Worm (Caenorhabditis elegans) whole organism, young adult: ENCODE measurements around the gene mcm-10.

Source experiments
- C17E4.6 ChIP-seq: fragments of 200-800 bp; sonication (Bioruptor generic); IDR thresholded peaks from 2 replicates; pipeline ENCODE4 v1.3.6; 2022; ENCODE audit warnings: missing genetic modification reagents, missing genetic modification characterization, missing compliant biosample characterization
- F37B4.10 ChIP-seq: fragments of 200-800 bp; sonication (Bioruptor generic); IDR thresholded peaks from 2 replicates; pipeline ENCODE4 v1.3.6; 2022; ENCODE audit warnings: missing genetic modification characterization, missing compliant biosample characterization
- F39B2.1 ChIP-seq: fragments of 200-800 bp; sonication (Bioruptor generic); IDR thresholded peaks from 2 replicates; pipeline ENCODE4 v1.3.6; 2022; ENCODE audit warnings: missing genetic modification reagents, missing genetic modification characterization, missing compliant biosample characterization
- F49E8.2 ChIP-seq: sonication (generic microtip); optimal IDR thresholded peaks from 3 replicates; lab custom pipeline; 2017; ENCODE audit warnings: missing genetic modification characterization, mild to moderate bottlenecking, missing compliant biosample characterization, antibody characterized with exemption, moderate library complexity; ENCODE audit not compliant: insufficient read depth
- F52B5.7 ChIP-seq: sonication (generic microtip); optimal IDR thresholded peaks from 2 replicates; lab custom pipeline; 2016; ENCODE audit warnings: mild to moderate bottlenecking, missing genetic modification characterization, missing compliant biosample characterization
- F57A8.1 ChIP-seq: fragments of 200-800 bp; sonication (Bioruptor generic); optimal IDR thresholded peaks from 2 replicates; lab custom pipeline; 2018; ENCODE audit warnings: mild to moderate bottlenecking, missing genetic modification characterization, moderate library complexity, missing compliant biosample characterization
- Y56A3A.18 ChIP-seq: fragments of 200-800 bp; sonication (Bioruptor generic); IDR thresholded peaks from 2 replicates; pipeline ENCODE4 v1.3.6; 2022; ENCODE audit warnings: missing genetic modification reagents, missing genetic modification characterization, missing compliant biosample characterization
- Y67H2A.10 ChIP-seq: fragments of 200-800 bp; sonication (Bioruptor generic); conservative IDR thresholded peaks from 2 replicates; pipeline ENCODE4 v1.3.6; 2022; ENCODE audit warnings: missing genetic modification reagents, missing genetic modification characterization, missing compliant biosample characterization
- Y95B8A.8 ChIP-seq: fragments of 200-800 bp; sonication (Bioruptor generic); IDR thresholded peaks from 2 replicates; pipeline ENCODE4 v1.3.6; 2022; ENCODE audit warnings: missing genetic modification reagents, missing genetic modification characterization, missing compliant biosample characterization
- ama-1 ChIP-seq, 3 experiments: fragments of 150-350 bp in 1 of 3; sonication (generic microtip) in 2 of 3; optimal IDR thresholded peaks; 2 replicates each; lab custom pipeline; 2014 to 2018; ENCODE audit warnings: missing biosample characterization in 2 of 3, missing genetic modification characterization in 2 of 3, missing genetic modification reagents in 2 of 3
- aptf-3 ChIP-seq: fragments of 200-800 bp; sonication (Bioruptor generic); IDR thresholded peaks from 2 replicates; pipeline ENCODE4 v1.3.6; 2022; ENCODE audit warnings: missing genetic modification characterization, missing compliant biosample characterization
- attf-3 ChIP-seq: fragments of 200-800 bp; sonication (Bioruptor generic); conservative IDR thresholded peaks from 2 replicates; pipeline ENCODE4 v1.3.6; 2022; ENCODE audit warnings: missing genetic modification reagents, missing genetic modification characterization, missing compliant biosample characterization
- attf-6 ChIP-seq: fragments of 200-800 bp; sonication (Bioruptor generic); IDR thresholded peaks from 2 replicates; pipeline ENCODE4 v1.3.6; 2022; ENCODE audit warnings: missing genetic modification reagents, missing genetic modification characterization, missing compliant biosample characterization
- ceh-27 ChIP-seq: fragments of 200-800 bp; sonication (Bioruptor generic); optimal IDR thresholded peaks from 2 replicates; lab custom pipeline; 2018; ENCODE audit warnings: mild to moderate bottlenecking, missing genetic modification characterization, moderate library complexity, missing compliant biosample characterization
- ceh-40 ChIP-seq: fragments of 200-800 bp; sonication (Bioruptor generic); IDR thresholded peaks from 2 replicates; pipeline ENCODE4 v1.3.6; 2022; ENCODE audit warnings: missing genetic modification characterization, missing compliant biosample characterization
- ceh-79 ChIP-seq: sonication (generic microtip); optimal IDR thresholded peaks from 2 replicates; lab custom pipeline; 2017; ENCODE audit warnings: mild to moderate bottlenecking, missing genetic modification characterization, missing compliant biosample characterization
- efl-1 ChIP-seq: fragments of 150-350 bp; optimal IDR thresholded peaks from 2 replicates; lab custom pipeline; 2014; ENCODE audit warnings: missing biosample characterization, missing genetic modification reagents, missing genetic modification characterization
- egl-18 ChIP-seq: fragments of 200-800 bp; sonication (Bioruptor generic); IDR thresholded peaks from 2 replicates; pipeline ENCODE4 v1.3.6; 2022; ENCODE audit warnings: missing genetic modification reagents, missing genetic modification characterization, missing compliant biosample characterization
- egrh-3 ChIP-seq: fragments of 200-800 bp; sonication (Bioruptor generic); IDR thresholded peaks from 2 replicates; pipeline ENCODE4 v1.3.6; 2022; ENCODE audit warnings: missing genetic modification reagents, missing genetic modification characterization, missing compliant biosample characterization
- ekl-4 ChIP-seq: fragments of 200-800 bp; sonication (Bioruptor generic); IDR thresholded peaks from 2 replicates; pipeline ENCODE4 v1.3.6; 2022; ENCODE audit warnings: missing genetic modification reagents, missing genetic modification characterization, missing compliant biosample characterization
- ets-4 ChIP-seq: fragments of 200-800 bp; sonication (Bioruptor generic); optimal IDR thresholded peaks from 2 replicates; lab custom pipeline; 2018; ENCODE audit warnings: mild to moderate bottlenecking, missing genetic modification characterization, missing compliant biosample characterization
- hmg-20 ChIP-seq: fragments of 200-800 bp; sonication (Bioruptor generic); IDR thresholded peaks from 2 replicates; pipeline ENCODE4 v1.3.6; 2022; ENCODE audit warnings: missing genetic modification reagents, missing genetic modification characterization, missing compliant biosample characterization
- lin-40 ChIP-seq: sonication (generic microtip); optimal IDR thresholded peaks from 2 replicates; lab custom pipeline; 2016; ENCODE audit warnings: missing genetic modification characterization, mild to moderate bottlenecking, missing compliant biosample characterization, missing genotype, missing genetic modification reagents
- lin-54 ChIP-seq: fragments of 200-800 bp; sonication (Bioruptor generic); optimal IDR thresholded peaks from 2 replicates; lab custom pipeline; 2018; ENCODE audit warnings: mild to moderate bottlenecking, missing genetic modification characterization, missing compliant biosample characterization
- madf-10 ChIP-seq: sonication (generic microtip); optimal IDR thresholded peaks from 2 replicates; lab custom pipeline; 2016; ENCODE audit warnings: mild to moderate bottlenecking, missing genetic modification characterization, missing compliant biosample characterization
- mel-28 ChIP-seq: sonication (generic microtip); optimal IDR thresholded peaks from 2 replicates; lab custom pipeline; 2016; ENCODE audit warnings: borderline replicate concordance, mild to moderate bottlenecking, missing genetic modification characterization, missing compliant biosample characterization
- mes-4 ChIP-seq: sonication (generic microtip); optimal IDR thresholded peaks from 2 replicates; lab custom pipeline; 2016; ENCODE audit warnings: missing genotype, missing genetic modification characterization, missing compliant biosample characterization
- mxl-1 ChIP-seq: sonication (generic microtip); optimal IDR thresholded peaks from 2 replicates; lab custom pipeline; 2016; ENCODE audit warnings: missing genetic modification characterization, missing compliant biosample characterization
- nfya-2 ChIP-seq: fragments of 200-800 bp; sonication (Bioruptor generic); IDR thresholded peaks from 2 replicates; pipeline ENCODE4 v1.3.6; 2022; ENCODE audit warnings: missing genetic modification reagents, missing genetic modification characterization, missing compliant biosample characterization
- nhr-90 ChIP-seq: sonication (generic microtip); optimal IDR thresholded peaks from 2 replicates; lab custom pipeline; 2016; ENCODE audit warnings: missing genotype, mild to moderate bottlenecking, missing genetic modification characterization, missing compliant biosample characterization
- pbrm-1 ChIP-seq: fragments of 200-800 bp; sonication (Bioruptor generic); IDR thresholded peaks from 2 replicates; pipeline ENCODE4 v1.3.6; 2022; ENCODE audit warnings: missing genetic modification reagents, missing genetic modification characterization, missing compliant biosample characterization
- pha-4 ChIP-seq: fragments of 150-350 bp; sonication (generic microtip); optimal IDR thresholded peaks from 2 replicates; lab custom pipeline; 2014; ENCODE audit warnings: missing biosample characterization, missing genetic modification reagents, missing genetic modification characterization
- sdz-38 ChIP-seq: sonication (generic microtip); optimal IDR thresholded peaks from 2 replicates; lab custom pipeline; 2016; ENCODE audit warnings: missing genotype, missing genetic modification characterization, missing compliant biosample characterization
- sea-2 ChIP-seq: fragments of 200-800 bp; sonication (Bioruptor generic); IDR thresholded peaks from 2 replicates; pipeline ENCODE4 v1.3.6; 2022; ENCODE audit warnings: missing genetic modification characterization, missing compliant biosample characterization
- tbp1 ChIP-seq: fragments of 200-800 bp; sonication (Bioruptor generic); optimal IDR thresholded peaks from 2 replicates; lab custom pipeline; 2018; ENCODE audit warnings: mild to moderate bottlenecking, missing genetic modification characterization, missing compliant biosample characterization
- ztf-18 ChIP-seq: sonication (generic microtip); optimal IDR thresholded peaks from 2 replicates; lab custom pipeline; 2016; ENCODE audit warnings: missing genotype, mild to moderate bottlenecking, missing genetic modification characterization, missing compliant biosample characterization
- ztf-22 ChIP-seq: fragments of 200-800 bp; sonication (Bioruptor generic); optimal IDR thresholded peaks from 2 replicates; lab custom pipeline; 2018; ENCODE audit warnings: mild to moderate bottlenecking, missing genetic modification characterization, moderate library complexity, missing compliant biosample characterization
- ztf-25 ChIP-seq: fragments of 200-800 bp; sonication (Bioruptor generic); IDR thresholded peaks from 2 replicates; pipeline ENCODE4 v1.3.6; 2022; ENCODE audit warnings: missing genetic modification reagents, missing genetic modification characterization, missing compliant biosample characterization
- ztf-3 ChIP-seq: fragments of 200-800 bp; sonication (Bioruptor generic); optimal IDR thresholded peaks from 2 replicates; lab custom pipeline; 2018; ENCODE audit warnings: mild to moderate bottlenecking, missing genetic modification characterization, missing compliant biosample characterization
- ztf-6 ChIP-seq: fragments of 200-800 bp; sonication (Bioruptor generic); IDR thresholded peaks from 2 replicates; pipeline ENCODE4 v1.3.6; 2022; ENCODE audit warnings: missing genetic modification reagents, missing genetic modification characterization, missing compliant biosample characterization

Gene mcm-10

DNA sequence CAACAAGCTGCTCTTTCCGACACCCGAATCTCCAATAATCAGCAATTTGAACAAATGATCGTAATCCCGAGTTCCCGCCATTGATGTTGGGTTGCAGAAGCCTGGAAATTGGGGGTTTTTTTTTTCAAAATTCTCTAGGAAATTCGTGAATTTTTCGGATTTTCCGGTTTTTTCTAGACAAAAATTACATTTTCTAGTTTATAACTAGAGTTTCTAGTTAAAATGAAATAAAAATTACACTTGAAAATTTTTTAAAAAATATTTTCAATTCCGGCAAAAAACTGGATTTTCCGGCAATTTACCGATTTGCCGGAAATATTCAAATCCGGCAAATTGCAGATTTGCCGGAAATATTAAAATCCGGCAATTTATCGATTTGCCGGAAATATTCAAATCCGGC lies 5.9 kb upstream of the mcm-10 start, which contains the start of gene rab-35:
TSS of gene rab-35 (minus strand) at position 101 of the 400 bp plus-strand sequence.
- TF ChIP-seq egl-18 (GFP tag; lab: Robert Waterston, UW) (no peak), mel-28 (no peak), efl-1 (GFP tag; lab: Kevin White, UChicago) (no peak), ztf-18 (tag; lab: Kevin White, UChicago) (no peak), ztf-22 (GFP tag; lab: Kevin White, UChicago) (no peak), pbrm-1 (GFP tag; lab: Robert Waterston, UW) (no peak), C17E4.6 (GFP tag; lab: Robert Waterston, UW) (no peak), F52B5.7 (no peak), mes-4 (tag; lab: Kevin White, UChicago) (no peak), aptf-3 (GFP tag; lab: Robert Waterston, UW) (no peak), ztf-25 (no peak), egrh-3 (GFP tag; lab: Robert Waterston, UW) (no peak), ceh-79 (no peak), ceh-40 (no peak), F39B2.1 (GFP tag; lab: Robert Waterston, UW) (no peak), hmg-20 (no peak)

DNA sequence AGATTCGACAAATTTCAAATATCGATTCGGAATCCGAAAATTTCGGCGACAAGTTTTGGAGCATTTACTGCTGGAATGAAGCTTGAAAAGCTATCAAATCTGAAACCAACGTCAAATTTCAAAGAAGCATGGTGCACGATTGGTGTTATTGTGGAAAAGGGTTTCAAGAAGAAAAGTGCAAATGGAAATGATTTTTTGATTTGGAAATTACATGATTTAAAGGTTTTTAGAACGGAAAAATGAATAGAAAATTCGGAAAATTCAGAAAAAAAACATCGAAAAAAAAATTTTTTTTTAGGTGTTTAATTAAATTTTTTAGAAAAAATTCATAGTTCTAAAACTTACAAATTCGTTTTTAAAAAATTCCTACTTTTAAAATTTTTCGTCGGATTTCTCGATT lies 761 bp downstream of the mcm-10 start, which contains the start of gene teg-1:
TSS of gene teg-1 (minus strand) at position 101 of the 400 bp plus-strand sequence.
- TF ChIP-seq ets-4 (GFP tag; lab: Kevin White, UChicago): no peak
- no peak for TF ChIP-seq sea-2 (GFP tag; lab: Robert Waterston, UW)
- TF ChIP-seq ztf-3: no peak
- TF ChIP-seq Y67H2A.10 (GFP tag; lab: Robert Waterston, UW): no peak
- no peak for TF ChIP-seq lin-54 (GFP tag; lab: Kevin White, UChicago)
- no peak for TF ChIP-seq mxl-1 (tag; lab: Kevin White, UChicago)

DNA sequence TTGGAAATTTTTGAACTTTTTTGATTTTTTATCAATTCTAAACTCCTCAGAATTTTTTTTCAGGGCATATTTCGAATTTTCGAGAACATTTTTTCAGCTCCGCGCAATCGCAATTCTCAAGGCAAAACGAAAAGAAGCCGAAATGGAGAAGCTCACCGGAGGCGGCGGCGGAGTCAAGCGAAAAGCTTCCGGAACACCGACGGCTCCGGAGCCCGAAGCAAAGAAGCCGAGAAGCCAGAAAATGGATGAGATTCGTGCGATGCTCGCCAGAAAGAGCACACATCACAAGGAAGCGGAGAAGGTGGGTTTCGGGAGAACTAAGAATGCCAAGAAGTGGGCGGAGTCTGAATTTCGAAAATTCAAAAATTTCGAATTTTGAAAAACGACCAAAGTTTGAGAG lies 6.7 kb downstream of the mcm-10 start:
- TF ChIP-seq nfya-2 (GFP tag; lab: Robert Waterston, UW) (no peak), egrh-3 (GFP tag; lab: Robert Waterston, UW) (peak; percentile 40; the same call in 1 of the 2 replicates)

DNA sequence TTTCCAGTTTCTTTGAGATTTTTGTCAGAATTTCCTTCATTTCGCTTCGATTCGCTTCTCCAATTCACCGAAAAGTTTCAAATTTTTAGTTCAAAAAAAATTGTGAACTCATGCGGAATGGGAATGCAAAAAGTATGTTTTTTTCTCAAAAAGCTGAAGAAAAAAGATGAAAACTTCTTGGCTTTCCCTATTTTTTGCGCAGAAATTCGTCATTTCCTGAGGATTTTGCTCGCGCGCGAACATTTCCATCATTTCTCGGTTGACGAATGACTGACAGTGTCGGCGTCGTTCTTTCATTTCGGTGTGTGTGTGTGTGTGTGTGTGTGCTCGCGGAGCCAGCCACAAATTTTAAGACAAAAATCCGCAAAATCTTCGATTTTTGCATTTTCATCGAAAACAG lies 14.9 kb downstream of the mcm-10 start:
- TF ChIP-seq aptf-3 (GFP tag; lab: Robert Waterston, UW): no peak

DNA sequence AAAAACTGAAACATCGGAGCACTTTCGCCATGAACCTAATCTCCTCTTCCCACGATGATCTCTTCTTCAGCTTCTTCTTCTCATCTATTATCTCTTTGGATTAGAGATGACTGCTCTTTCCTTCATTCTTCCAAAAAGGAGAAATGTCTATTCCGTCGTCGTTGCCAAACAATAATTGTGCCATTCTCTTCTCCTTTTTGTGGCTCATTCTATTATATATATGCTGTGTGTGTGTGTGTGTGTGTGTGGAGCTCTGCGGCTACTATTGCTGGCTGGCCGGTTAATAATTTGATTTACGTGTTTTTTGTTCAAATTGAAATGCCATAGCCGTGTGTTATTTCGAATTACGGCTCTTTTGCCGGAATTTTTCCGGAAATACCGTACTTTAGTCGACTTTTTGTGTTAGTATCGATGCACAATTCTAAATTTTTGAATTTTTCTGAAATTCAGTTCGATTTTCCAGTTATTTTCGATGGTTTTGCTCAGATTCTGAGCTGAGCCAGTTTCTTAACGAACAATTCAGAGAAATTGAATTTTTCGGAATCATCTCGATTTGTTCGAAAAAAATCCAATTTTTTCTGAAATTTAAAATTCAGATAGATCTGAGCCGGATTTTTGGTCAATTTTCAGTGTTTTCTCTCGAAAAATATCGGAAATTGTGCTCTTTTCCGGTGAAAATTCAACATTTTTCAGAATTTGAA lies 15.8 kb downstream of the mcm-10 start, which contains the start of gene T28D6.5:
TSS of gene T28D6.5 (plus strand) at position 651 of the 701 bp plus-strand sequence.
- TF ChIP-seq F37B4.10 (GFP tag; lab: Robert Waterston, UW) (no peak), pha-4 (no peak), sea-2 (GFP tag; lab: Robert Waterston, UW) (no peak), F57A8.1 (GFP tag; lab: Kevin White, UChicago) (no peak), attf-3 (GFP tag; lab: Robert Waterston, UW) (no peak), ceh-79 (no peak), sdz-38 (tag; lab: Kevin White, UChicago) (no peak), F49E8.2 (tag; lab: Kevin White, UChicago) (no peak), nhr-90 (tag; lab: Kevin White, UChicago) (no peak), lin-40 (tag; lab: Kevin White, UChicago) (no peak), ztf-6 (no peak), madf-10 (no peak), Y95B8A.8 (GFP tag; lab: Robert Waterston, UW) (no peak), attf-6 (GFP tag; lab: Robert Waterston, UW) (no peak), F52B5.7 (no peak), Y56A3A.18 (no peak), ekl-4 (GFP tag; lab: Robert Waterston, UW) (no peak), ceh-27 (GFP tag; lab: Kevin White, UChicago) (no peak), tbp1 (no peak), ama-1 (optimal IDR thresholded peaks at IDR 0.05; lab: Kevin White, UChicago) (no peak), ama-1 (GFP tag; optimal IDR thresholded peaks at IDR 0.05; lab: Kevin White, UChicago) (no peak)
- TF ChIP-seq, all 124 proteins: peak for 0
